Worm (Caenorhabditis elegans): ENCODE data around the gene F30H5.5.

F30H5.5 gene

DNA sequence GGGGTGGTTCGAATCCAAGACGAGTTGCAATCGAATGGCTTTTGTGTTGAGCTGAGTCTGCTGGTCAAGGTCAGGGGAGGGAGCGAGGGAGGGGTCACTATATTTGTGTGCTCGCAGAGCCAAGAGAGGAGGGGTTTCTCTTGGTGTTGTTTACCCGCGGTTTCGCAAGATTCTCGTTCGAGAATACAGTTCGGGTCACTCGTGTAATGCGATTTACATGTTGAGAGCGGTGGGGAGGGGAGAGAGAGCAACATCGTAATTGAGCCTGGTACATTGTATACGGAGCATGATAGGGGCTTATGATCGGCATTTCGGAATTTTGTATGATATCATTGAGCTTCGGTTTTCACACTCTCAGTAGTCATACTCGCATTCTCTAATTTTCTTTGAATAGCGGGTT is 23.6 kb downstream of the F30H5.5 start, which contains the start of gene F30H5.3:
TSS of gene F30H5.3 (minus strand) at position 101 of the 400 bp plus-strand sequence.
- TF ChIP-seq daf-8 (GFP tag; IDR thresholded peaks at IDR 0.05) (no peak), lin-13 (GFP tag; optimal IDR thresholded peaks at IDR 0.05) (no peak), attf-4 (tag; optimal IDR thresholded peaks at IDR 0.05) (no peak), nhr-48 (tag; optimal IDR thresholded peaks at IDR 0.05) (no peak), dmd-8 (GFP tag; IDR thresholded peaks at IDR 0.05) (0 out of 2 replicates have a peak, but pooled peaks have one; percentile 13)

DNA sequence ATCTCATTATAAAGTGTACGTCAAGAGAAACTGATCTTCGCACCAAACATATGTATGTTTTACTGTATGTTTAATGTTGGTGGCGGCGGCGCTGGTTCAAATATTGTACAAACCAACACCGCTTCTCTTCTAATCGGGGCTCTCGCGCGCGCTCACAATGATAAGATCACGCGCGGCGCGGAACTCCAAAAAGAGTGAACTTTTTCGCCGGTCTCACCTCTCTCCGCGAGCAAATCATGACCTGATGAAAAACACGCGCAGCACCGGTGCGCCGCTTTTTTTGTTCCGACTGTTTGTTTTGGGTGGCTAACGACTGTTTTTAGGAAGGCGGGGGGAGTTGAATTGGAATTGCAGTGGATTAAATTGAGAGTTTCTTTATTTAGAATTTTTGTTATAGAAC is 24.8 kb downstream of the F30H5.5 start:
- no peak for TF ChIP-seq fos-1 (tag; optimal IDR thresholded peaks at IDR 0.05)
- peak; percentile 57 for TF ChIP-seq set-16 (GFP tag; IDR thresholded peaks at IDR 0.05)

ce11 chrIII:523944-524343 is 35.4 kb downstream of the F30H5.5 start, which contains the start of gene T22F7.3:
T22F7.3 (minus strand) TSS chrIII:524044.
- TF ChIP-seq gei-8 (GFP tag; optimal IDR thresholded peaks at IDR 0.05) = no peak
- peak in 1 of 2 experiments; percentile 6 for TF ChIP-seq unc-62 (GFP tag; optimal IDR thresholded peaks at IDR 0.05 in 1 of 2)
- TF ChIP-seq unc-62 (tag; optimal IDR thresholded peaks at IDR 0.05) = no peak

DNA sequence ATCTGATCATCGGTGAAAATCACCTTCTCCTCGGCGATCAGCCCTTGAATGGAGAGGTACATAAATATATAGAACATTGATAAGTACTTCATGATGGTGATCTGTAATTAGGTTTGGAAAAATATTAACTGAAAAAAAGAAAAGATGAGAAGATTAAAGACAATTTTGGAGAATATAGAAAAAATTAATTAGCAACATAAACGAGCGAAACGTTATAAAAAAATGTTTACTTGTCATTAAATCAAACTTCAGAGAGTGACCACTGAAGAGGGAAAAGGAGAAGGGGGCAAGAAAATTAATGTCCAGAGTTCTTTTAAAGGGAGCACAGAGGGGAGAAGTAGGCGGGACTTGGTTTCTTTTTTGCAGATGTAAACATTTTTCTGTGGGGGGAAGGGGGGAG is 38.3 kb downstream of the F30H5.5 start, which contains the start of gene T22F7.4:
TSS of gene T22F7.4 (minus strand) at position 101 of the 400 bp plus-strand sequence.
- TF ChIP-seq nhr-6 (tag; optimal IDR thresholded peaks at IDR 0.05) (no peak), ctbp-1 (GFP tag; IDR thresholded peaks at IDR 0.05) (no peak), jun-1 (tag; optimal IDR thresholded peaks at IDR 0.05) (no peak), spr-1 (tag; optimal IDR thresholded peaks at IDR 0.05) (no peak), sdz-12 (GFP tag; optimal IDR thresholded peaks at IDR 0.05) (no peak), dmd-6 (GFP tag; IDR thresholded peaks at IDR 0.05) (no peak), F49E8.2 (tag; optimal IDR thresholded peaks at IDR 0.05; ENCODE audit: borderline replicate concordance) (no peak), ceh-62 (tag; optimal IDR thresholded peaks at IDR 0.05) (no peak), spr-3 (GFP tag; optimal IDR thresholded peaks at IDR 0.05) (no peak), nhr-76 (tag; optimal IDR thresholded peaks at IDR 0.05) (no peak), nhr-41 (GFP tag; IDR thresholded peaks at IDR 0.05) (no peak), lin-38 (GFP tag; IDR thresholded peaks at IDR 0.05) (no peak), R02D3.7 (tag; optimal IDR thresholded peaks at IDR 0.05) (no peak), Y75B8A.6 (GFP tag; IDR thresholded peaks at IDR 0.05) (no peak), daf-16 (GFP tag; optimal IDR thresholded peaks at IDR 0.05) (no peak), daf-16 (tag; optimal IDR thresholded peaks at IDR 0.05) (no peak), nhr-28 (tag; optimal IDR thresholded peaks at IDR 0.05) (no peak)

- TF ChIP-seq Y48G9A.11 (GFP tag; IDR thresholded peaks at IDR 0.05) (no peak), snpc-4 (tag; optimal IDR thresholded peaks at IDR 0.05) (no peak), nhr-102 (tag; optimal IDR thresholded peaks at IDR 0.05) (no peak), pqm-1 (tag; optimal IDR thresholded peaks at IDR 0.05) (no peak), dmd-6 (GFP tag; IDR thresholded peaks at IDR 0.05) (peak; percentile 25; the same call in 1 of the 2 replicates), daf-8 (GFP tag; IDR thresholded peaks at IDR 0.05) (no peak), daf-16 (GFP tag; optimal IDR thresholded peaks at IDR 0.05) (no peak), daf-16 (tag; optimal IDR thresholded peaks at IDR 0.05) (peak; percentile 97), tra-1 (GFP tag; IDR thresholded peaks at IDR 0.05) (no peak), nhr-42 (GFP tag; IDR thresholded peaks at IDR 0.05) (no peak), dmd-8 (GFP tag; IDR thresholded peaks at IDR 0.05) (no peak), hlh-11 (tag; optimal IDR thresholded peaks at IDR 0.05) (no peak), mep-1 (tag; optimal IDR thresholded peaks at IDR 0.05) (no peak), hlh-30 (tag; optimal IDR thresholded peaks at IDR 0.05; ENCODE audit: insufficient read depth) (no peak), unc-62 (GFP tag; optimal IDR thresholded peaks at IDR 0.05 in 1 of 2) (peak in 1 of 2 experiments; percentile 55), unc-62 (tag; optimal IDR thresholded peaks at IDR 0.05) (no peak), nhr-28 (tag; optimal IDR thresholded peaks at IDR 0.05) (peak; percentile 7), arid-1 (GFP tag; conservative IDR thresholded peaks at IDR 0.05) (no peak), Y5F2A.4 (GFP tag; optimal IDR thresholded peaks at IDR 0.05) (no peak)
Measured at ce11 chrIII:530899-531298, 42.3 kb downstream of the F30H5.5 start.
